Worm (Caenorhabditis elegans) whole organism, L2 larva: ENCODE results near the gene C02B10.4.

Source experiments
- C34F6.9 ChIP-seq: fragments of 150-350 bp; optimal IDR thresholded peaks from 2 replicates; lab custom pipeline; 2014; ENCODE audit warnings: missing biosample characterization, missing genetic modification characterization
- F13H6.1 ChIP-seq: sonication (generic microtip); optimal IDR thresholded peaks from 2 replicates; lab custom pipeline; 2016; ENCODE audit warnings: missing genetic modification characterization, missing compliant biosample characterization
- R02D3.7 ChIP-seq: fragments of 150-350 bp; optimal IDR thresholded peaks from 2 replicates; lab custom pipeline; 2014; ENCODE audit warnings: missing biosample characterization, missing genetic modification characterization
- Y55F3AM.14 ChIP-seq: fragments of 200-800 bp; sonication (Bioruptor generic); optimal IDR thresholded peaks from 2 replicates; lab custom pipeline; 2018; ENCODE audit warnings: mild to moderate bottlenecking, missing genetic modification characterization, missing compliant biosample characterization
- ZK546.5 ChIP-seq: sonication (generic microtip); optimal IDR thresholded peaks from 2 replicates; lab custom pipeline; 2017; ENCODE audit warnings: missing biosample characterization, missing genetic modification characterization
- alr-1 ChIP-seq: fragments of 150-350 bp; optimal IDR thresholded peaks from 2 replicates; lab custom pipeline; 2014; ENCODE audit warnings: missing biosample characterization, missing genetic modification characterization
- aly-2 ChIP-seq: fragments of 150-350 bp; optimal IDR thresholded peaks from 2 replicates; lab custom pipeline; 2014; ENCODE audit warnings: missing biosample characterization, missing genetic modification characterization
- ama-1 ChIP-seq: fragments of 150-350 bp; optimal IDR thresholded peaks from 2 replicates; lab custom pipeline; 2018; ENCODE audit warnings: inconsistent platforms
- blmp-1 ChIP-seq: sonication (generic microtip); optimal IDR thresholded peaks from 2 replicates; lab custom pipeline; 2017; ENCODE audit warnings: missing genetic modification characterization, mild to moderate bottlenecking, missing compliant biosample characterization, antibody characterized with exemption, moderate library complexity; ENCODE audit not compliant: insufficient read depth
- crh-2 ChIP-seq: sonication (generic microtip); optimal IDR thresholded peaks from 2 replicates; lab custom pipeline; 2017; ENCODE audit warnings: missing biosample characterization, missing genetic modification characterization
- dmd-4 ChIP-seq: sonication (generic microtip); optimal IDR thresholded peaks from 2 replicates; lab custom pipeline; 2017; ENCODE audit warnings: missing biosample characterization, missing genetic modification characterization
- egl-27 ChIP-seq: sonication (generic microtip); optimal IDR thresholded peaks from 3 replicates; lab custom pipeline; 2017; ENCODE audit warnings: missing biosample characterization, missing genetic modification reagents, missing genetic modification characterization
- elt-1 ChIP-seq: fragments of 150-350 bp; optimal IDR thresholded peaks from 2 replicates; lab custom pipeline; 2014; ENCODE audit warnings: missing biosample characterization, missing genetic modification characterization
- fos-1 ChIP-seq: fragments of 150-350 bp; optimal IDR thresholded peaks from 2 replicates; lab custom pipeline; 2014; ENCODE audit warnings: missing biosample characterization, missing genetic modification characterization
- lin-11 ChIP-seq: fragments of 150-350 bp; sonication (generic microtip); optimal IDR thresholded peaks from 2 replicates; lab custom pipeline; 2014; ENCODE audit warnings: missing biosample characterization, missing genetic modification characterization, inconsistent platforms, mixed read lengths
- lin-13 ChIP-seq: fragments of 150-350 bp; optimal IDR thresholded peaks from 2 replicates; lab custom pipeline; 2014; ENCODE audit warnings: missing biosample characterization, missing genetic modification reagents, missing genetic modification characterization
- lin-39 ChIP-seq: fragments of 150-350 bp; optimal IDR thresholded peaks from 2 replicates; lab custom pipeline; 2014; ENCODE audit warnings: missing biosample characterization, missing genetic modification reagents, missing genetic modification characterization
- lsy-2 ChIP-seq, 2 experiments: fragments of 150-350 bp in 1 of 2; sonication (generic microtip) in 1 of 2; optimal IDR thresholded peaks; 2 replicates each; lab custom pipeline; 2014 to 2017; ENCODE audit warnings: missing biosample characterization in 2 of 2, missing genetic modification characterization in 2 of 2
- mab-5 ChIP-seq: fragments of 150-350 bp; optimal IDR thresholded peaks from 2 replicates; lab custom pipeline; 2014; ENCODE audit warnings: missing biosample characterization, missing genetic modification characterization
- nhr-10 ChIP-seq: sonication (generic microtip); optimal IDR thresholded peaks from 2 replicates; lab custom pipeline; 2017; ENCODE audit warnings: missing biosample characterization, missing genetic modification characterization
- nhr-12 ChIP-seq: fragments of 150-350 bp; optimal IDR thresholded peaks from 2 replicates; lab custom pipeline; 2014; ENCODE audit warnings: missing biosample characterization, missing genetic modification characterization
- nhr-129 ChIP-seq: fragments of 150-350 bp; optimal IDR thresholded peaks from 2 replicates; lab custom pipeline; 2014; ENCODE audit warnings: missing biosample characterization, missing genetic modification characterization
- nhr-21 ChIP-seq: fragments of 150-350 bp; optimal IDR thresholded peaks from 2 replicates; lab custom pipeline; 2014; ENCODE audit warnings: missing biosample characterization, missing genetic modification characterization
- nhr-237 ChIP-seq: fragments of 150-350 bp; optimal IDR thresholded peaks from 2 replicates; lab custom pipeline; 2014; ENCODE audit warnings: missing biosample characterization, missing genetic modification characterization
- nhr-25 ChIP-seq: fragments of 150-350 bp; sonication (generic microtip); optimal IDR thresholded peaks from 3 replicates; lab custom pipeline; 2014; ENCODE audit warnings: missing biosample characterization, missing genetic modification characterization
- nhr-6 ChIP-seq: fragments of 150-350 bp; optimal IDR thresholded peaks from 2 replicates; lab custom pipeline; 2014; ENCODE audit warnings: missing biosample characterization, missing genetic modification characterization
- peb-1 ChIP-seq: fragments of 150-350 bp; optimal IDR thresholded peaks from 2 replicates; lab custom pipeline; 2014; ENCODE audit warnings: missing biosample characterization, missing genetic modification characterization
- sem-4 ChIP-seq: fragments of 150-350 bp; optimal IDR thresholded peaks from 2 replicates; lab custom pipeline; 2014; ENCODE audit warnings: missing biosample characterization, missing genetic modification reagents, missing genetic modification characterization
- skn-1 ChIP-seq: sonication (generic microtip); optimal IDR thresholded peaks from 2 replicates; lab custom pipeline; 2017; ENCODE audit warnings: missing biosample characterization, missing genetic modification characterization
- sma-3 ChIP-seq: sonication (generic microtip); optimal IDR thresholded peaks from 2 replicates; lab custom pipeline; 2016; ENCODE audit warnings: missing genetic modification reagents, missing genetic modification characterization, missing compliant biosample characterization
- unc-39 ChIP-seq: fragments of 150-350 bp; optimal IDR thresholded peaks from 2 replicates; lab custom pipeline; 2014; ENCODE audit warnings: missing biosample characterization, missing genetic modification characterization
- unc-55 ChIP-seq: fragments of 150-350 bp; sonication (generic microtip); optimal IDR thresholded peaks from 3 replicates; lab custom pipeline; 2014; ENCODE audit warnings: missing biosample characterization, missing genetic modification reagents, missing genetic modification characterization
- zag-1 ChIP-seq: fragments of 150-350 bp; optimal IDR thresholded peaks from 2 replicates; lab custom pipeline; 2014; ENCODE audit warnings: missing biosample characterization, missing genetic modification characterization
- ztf-1 ChIP-seq: fragments of 200-800 bp; sonication (Bioruptor generic); conservative IDR thresholded peaks from 2 replicates; pipeline ENCODE4 v1.3.6; 2022; ENCODE audit warnings: missing genetic modification characterization, missing compliant biosample characterization
- ztf-11 ChIP-seq: sonication (generic microtip); optimal IDR thresholded peaks from 2 replicates; lab custom pipeline; 2017; ENCODE audit warnings: missing biosample characterization, missing genetic modification characterization
- ztf-4 ChIP-seq: fragments of 150-350 bp; optimal IDR thresholded peaks from 2 replicates; lab custom pipeline; 2014; ENCODE audit warnings: missing biosample characterization, missing genetic modification characterization

C02B10.4 gene

DNA sequence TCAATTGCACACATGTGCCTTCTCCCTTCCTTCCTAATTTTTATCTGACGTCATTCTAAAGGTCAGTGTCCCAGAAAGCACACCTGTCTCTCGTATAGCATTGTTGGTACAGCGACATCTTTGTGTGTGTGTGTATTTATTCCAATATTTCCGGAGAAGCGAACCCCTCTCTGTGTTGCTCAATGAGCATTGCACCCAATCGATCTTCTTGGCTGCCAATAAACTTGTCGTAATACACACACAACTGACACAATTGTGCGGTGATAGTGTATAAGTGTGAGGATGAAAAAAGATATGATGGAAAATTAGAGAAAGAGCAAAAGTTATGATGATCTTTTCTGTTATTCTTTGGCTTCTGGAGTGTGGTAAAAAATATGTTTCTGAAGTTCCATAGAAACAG is 14.8 kb upstream of the C02B10.4 start:
- TF ChIP-seq ztf-4 (tag; lab: Kevin White, UChicago) (no peak), unc-55 (no peak), ztf-1 (GFP tag; lab: Robert Waterston, UW) (no peak), egl-27 (tag; lab: Kevin White, UChicago) (no peak), nhr-237 (tag; lab: Kevin White, UChicago) (no peak), nhr-25 (tag; lab: Kevin White, UChicago) (no peak), dmd-4 (tag; lab: Kevin White, UChicago) (no peak), nhr-21 (tag; lab: Kevin White, UChicago) (no peak), nhr-6 (tag; lab: Kevin White, UChicago) (no peak), R02D3.7 (tag; lab: Kevin White, UChicago) (no peak), elt-1 (no peak), lin-13 (GFP tag; lab: Kevin White, UChicago) (no peak), alr-1 (tag; lab: Kevin White, UChicago) (no peak), peb-1 (tag; lab: Kevin White, UChicago) (no peak), ama-1 (lab: Kevin White, UChicago) (no peak), lsy-2 (tag; optimal IDR thresholded peaks at IDR 0.05; lab: Kevin White, UChicago) (no peak), C34F6.9 (tag; lab: Kevin White, UChicago) (no peak), aly-2 (no peak)
- TF ChIP-seq, all 48 proteins: peak for 0

DNA sequence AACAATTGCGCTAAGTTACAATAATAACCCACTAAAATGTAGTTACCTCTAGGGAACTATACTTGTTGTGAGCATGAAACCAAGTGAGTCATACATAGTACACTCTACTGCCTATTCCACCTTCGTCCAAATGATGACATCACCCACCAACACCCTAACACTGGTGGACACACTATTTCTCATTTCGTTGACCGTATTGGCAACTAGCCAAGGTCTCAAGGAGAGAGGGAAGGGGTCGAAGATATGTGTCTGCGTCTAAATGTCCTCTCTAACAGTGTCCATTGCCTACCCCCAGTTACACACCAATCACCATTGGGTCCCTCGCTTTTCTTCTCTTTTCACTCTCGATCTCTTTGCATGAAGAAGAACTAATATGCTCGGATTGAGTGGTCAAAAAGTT is 13.5 kb upstream of the C02B10.4 start:
- TF ChIP-seq nhr-129 (tag; lab: Kevin White, UChicago) (peak; percentile 23), blmp-1 (tag; lab: Kevin White, UChicago) (no peak), fos-1 (tag; lab: Kevin White, UChicago) (peak; percentile 52)

DNA sequence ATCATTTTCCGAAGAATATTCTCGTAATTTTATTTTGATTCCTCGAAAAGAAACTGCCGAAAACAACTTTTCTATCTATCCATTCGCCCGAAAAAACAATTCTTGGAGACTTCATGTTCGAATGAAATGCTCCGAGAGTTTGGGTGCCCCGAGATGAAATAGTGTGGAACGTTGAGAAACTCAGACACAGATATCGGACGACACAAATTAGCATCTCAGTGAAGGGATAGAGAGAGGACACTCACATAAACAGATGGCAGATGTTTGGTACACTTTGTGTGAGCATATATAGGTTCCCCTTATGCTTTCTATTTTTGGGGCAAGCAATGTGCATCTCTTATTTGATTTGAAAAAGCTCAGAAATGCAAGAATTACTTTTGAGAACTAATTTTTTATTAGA is 12.5 kb upstream of the C02B10.4 start:
- TF ChIP-seq C34F6.9 (tag; lab: Kevin White, UChicago) (peak; percentile 39), sma-3 (no peak), ztf-4 (tag; lab: Kevin White, UChicago) (no peak), lsy-2 (tag; optimal IDR thresholded peaks at IDR 0.05; lab: Kevin White, UChicago) (peak in 1 of 2 experiments; percentile 48), ZK546.5 (tag; lab: Kevin White, UChicago) (no peak), peb-1 (tag; lab: Kevin White, UChicago) (no peak), nhr-21 (tag; lab: Kevin White, UChicago) (no peak), egl-27 (tag; lab: Kevin White, UChicago) (no peak), zag-1 (peak; percentile 3), mab-5 (tag; lab: Kevin White, UChicago) (no peak), nhr-237 (tag; lab: Kevin White, UChicago) (no peak), nhr-12 (tag; lab: Kevin White, UChicago) (no peak), skn-1 (no peak), sem-4 (tag; lab: Kevin White, UChicago) (peak; percentile 39), ztf-11 (no peak), F13H6.1 (tag; lab: Kevin White, UChicago) (no peak), crh-2 (tag; lab: Kevin White, UChicago) (peak; percentile 22), Y55F3AM.14 (GFP tag; lab: Kevin White, UChicago) (no peak), ama-1 (lab: Kevin White, UChicago) (no peak), lin-11 (no peak)

DNA sequence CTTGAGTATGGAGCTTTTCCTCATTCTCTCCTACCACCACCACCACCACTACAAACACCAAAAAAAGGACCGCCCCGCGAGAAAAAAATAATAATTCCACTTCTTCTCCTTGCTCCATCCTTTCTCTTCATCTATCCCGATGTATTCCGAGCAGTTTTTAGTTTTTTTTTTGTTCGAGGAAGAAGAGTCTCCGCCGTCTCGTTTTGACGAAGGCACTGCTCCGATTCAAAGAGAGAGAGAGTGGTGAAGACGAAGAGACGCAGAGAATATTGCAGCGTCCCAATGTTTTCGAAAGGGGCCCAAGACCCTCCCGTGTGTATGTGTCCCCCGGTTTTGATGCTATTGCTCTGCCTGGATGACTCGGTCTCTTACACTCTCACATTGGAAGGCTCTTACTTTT is 10.3 kb upstream of the C02B10.4 start:
- peak; percentile 33 for TF ChIP-seq F13H6.1 (tag; lab: Kevin White, UChicago)
- no peak for TF ChIP-seq unc-39 (tag; lab: Kevin White, UChicago)
- peak; percentile 9 for TF ChIP-seq nhr-129 (tag; lab: Kevin White, UChicago)
- no peak for TF ChIP-seq nhr-10 (tag; lab: Kevin White, UChicago)
- no peak for TF ChIP-seq lin-39 (tag; lab: Kevin White, UChicago)
- TF ChIP-seq R02D3.7 (tag; lab: Kevin White, UChicago): no peak
- TF ChIP-seq nhr-6 (tag; lab: Kevin White, UChicago): no peak
- TF ChIP-seq unc-55: peak; percentile 25
- peak; percentile 35 for TF ChIP-seq zag-1
- TF ChIP-seq egl-27 (tag; lab: Kevin White, UChicago): no peak
- TF ChIP-seq Y55F3AM.14 (GFP tag; lab: Kevin White, UChicago): peak; percentile 22
- TF ChIP-seq C34F6.9 (tag; lab: Kevin White, UChicago): peak; percentile 6
- TF ChIP-seq sma-3: no peak
